Worm (Caenorhabditis elegans) whole organism, L3 larva: ENCODE results near the gene frg-1.

ENCODE experiments used
- ceh-28 ChIP-seq: fragments of 150-350 bp; optimal IDR thresholded peaks from 2 replicates; lab custom pipeline; 2014; ENCODE audit warnings: missing biosample characterization, missing genetic modification reagents, missing genetic modification characterization
- ceh-82 ChIP-seq: fragments of 150-350 bp; optimal IDR thresholded peaks from 2 replicates; lab custom pipeline; 2014; ENCODE audit warnings: missing biosample characterization, missing genetic modification characterization
- ceh-9 ChIP-seq: sonication (generic microtip); optimal IDR thresholded peaks from 2 replicates; lab custom pipeline; 2018; ENCODE audit warnings: missing biosample characterization, missing genetic modification characterization
- lsy-12 ChIP-seq: sonication (generic microtip); optimal IDR thresholded peaks from 2 replicates; lab custom pipeline; 2016; ENCODE audit warnings: mild to moderate bottlenecking, missing genetic modification characterization, missing compliant biosample characterization
- nhr-28 ChIP-seq: fragments of 150-350 bp; optimal IDR thresholded peaks from 2 replicates; lab custom pipeline; 2014; ENCODE audit warnings: missing biosample characterization, missing genetic modification characterization
- unc-62 ChIP-seq: fragments of 150-350 bp; sonication (generic microtip); optimal IDR thresholded peaks from 4 replicates; lab custom pipeline; 2014; ENCODE audit warnings: missing biosample characterization, missing genetic modification reagents, missing genetic modification characterization

- TF ChIP-seq lsy-12 (tag; lab: Kevin White, UChicago) (no peak), ceh-82 (tag; lab: Kevin White, UChicago) (no peak), ceh-9 (tag; lab: Kevin White, UChicago) (no peak), nhr-28 (tag; lab: Kevin White, UChicago) (no peak), ceh-28 (tag; lab: Kevin White, UChicago) (no peak), unc-62 (GFP tag; lab: Kevin White, UChicago) (no peak)
These were observed 49.0 kb downstream of the frg-1 start for ce11 chrIII:13027949-13028348.
